Fruit fly (Drosophila melanogaster) whole organism, pupa: Measurements from ENCODE around the gene CG4998.
A peak's percentile ranks its signal among the peaks of the same experiment; 100 is the strongest.

Experiments used
- CG10348 ChIP-seq: fragments of 200-800 bp; sonication (Bioruptor generic); IDR thresholded peaks from 2 replicates; pipeline ENCODE4 v1.3.6; 2022; ENCODE audit warnings: missing biosample characterization, missing genetic modification characterization
- CG12605 ChIP-seq: fragments of 200-800 bp; sonication (Bioruptor generic); IDR thresholded peaks from 2 replicates; pipeline ENCODE4 v1.3.6; 2022; ENCODE audit warnings: missing biosample characterization, missing genetic modification characterization
- CG13204 ChIP-seq: fragments of 200-800 bp; sonication (Bioruptor generic); optimal IDR thresholded peaks from 2 replicates; lab custom pipeline; 2018; ENCODE audit warnings: missing biosample characterization, mild to moderate bottlenecking, missing genetic modification characterization, moderate library complexity
- CG14655 ChIP-seq: fragments of 200-800 bp; sonication (Bioruptor generic); optimal IDR thresholded peaks from 3 replicates; lab custom pipeline; 2017; ENCODE audit warnings: mild to moderate bottlenecking, missing biosample characterization, missing genetic modification reagents, missing genetic modification characterization
- CG15710 ChIP-seq: fragments of 200-800 bp; sonication (Bioruptor generic); optimal IDR thresholded peaks from 2 replicates; lab custom pipeline; 2018; ENCODE audit warnings: missing biosample characterization, mild to moderate bottlenecking, missing genetic modification characterization, moderate library complexity
- CG17806 ChIP-seq: fragments of 200-800 bp; sonication (Bioruptor generic); optimal IDR thresholded peaks from 2 replicates; lab custom pipeline; 2018; ENCODE audit warnings: missing biosample characterization, mild to moderate bottlenecking, missing genetic modification characterization, moderate library complexity
- CG32121 ChIP-seq: fragments of 200-800 bp; sonication (Bioruptor generic); IDR thresholded peaks from 2 replicates; pipeline ENCODE4 v1.3.6; 2022; ENCODE audit warnings: missing biosample characterization, missing genetic modification characterization
- CG34367 ChIP-seq: fragments of 200-800 bp; sonication (Bioruptor generic); optimal IDR thresholded peaks from 2 replicates; lab custom pipeline; 2018; ENCODE audit warnings: missing biosample characterization, mild to moderate bottlenecking, missing genetic modification characterization
- CG4496 ChIP-seq: fragments of 200-800 bp; sonication (Bioruptor generic); IDR thresholded peaks from 3 replicates; pipeline ENCODE4 v1.3.6; 2022; ENCODE audit warnings: missing biosample characterization, missing genetic modification characterization
- CG8159 ChIP-seq: fragments of 200-800 bp; sonication (Bioruptor generic); optimal IDR thresholded peaks from 3 replicates; lab custom pipeline; 2018; ENCODE audit warnings: missing biosample characterization, mild to moderate bottlenecking, missing genetic modification characterization, moderate library complexity
- CG8301 ChIP-seq: fragments of 200-800 bp; sonication (Bioruptor generic); optimal IDR thresholded peaks from 2 replicates; lab custom pipeline; 2018; ENCODE audit warnings: missing biosample characterization, mild to moderate bottlenecking, missing genetic modification characterization
- CG9948 ChIP-seq: fragments of 200-800 bp; sonication (Bioruptor generic); optimal IDR thresholded peaks from 2 replicates; lab custom pipeline; 2018; ENCODE audit warnings: missing biosample characterization, mild to moderate bottlenecking, missing genetic modification characterization, moderate library complexity
- D1 ChIP-seq: fragments of 200-800 bp; sonication (Bioruptor generic); optimal IDR thresholded peaks from 2 replicates; lab custom pipeline; 2018; ENCODE audit warnings: missing biosample characterization, mild to moderate bottlenecking, missing genetic modification characterization, moderate library complexity
- EcR ChIP-seq: fragments of 200-800 bp; sonication (Bioruptor generic); optimal IDR thresholded peaks from 3 replicates; lab custom pipeline; 2019; ENCODE audit warnings: missing biosample characterization, missing genetic modification characterization, mild to moderate bottlenecking, moderate library complexity, missing genetic modification reagents
- Ets98B ChIP-seq: fragments of 200-800 bp; sonication (Bioruptor generic); IDR thresholded peaks from 2 replicates; pipeline ENCODE4 v1.3.6; 2022; ENCODE audit warnings: missing biosample characterization, missing genetic modification characterization
- Pif1A ChIP-seq: fragments of 200-800 bp; sonication (Bioruptor generic); optimal IDR thresholded peaks from 3 replicates; lab custom pipeline; 2016; ENCODE audit warnings: missing biosample characterization, missing genetic modification characterization
- Pif1B ChIP-seq: fragments of 200-800 bp; sonication (Bioruptor generic); optimal IDR thresholded peaks from 3 replicates; lab custom pipeline; 2016; ENCODE audit warnings: missing biosample characterization, missing genetic modification characterization
- Snoo ChIP-seq: fragments of 200-800 bp; sonication (Bioruptor generic); optimal IDR thresholded peaks from 3 replicates; lab custom pipeline; 2017; ENCODE audit warnings: missing biosample characterization, mild to moderate bottlenecking, missing genetic modification characterization, inconsistent platforms
- fd96Ca ChIP-seq: fragments of 200-800 bp; sonication (Bioruptor generic); IDR thresholded peaks from 3 replicates; pipeline ENCODE4 v1.3.6; 2022; ENCODE audit warnings: missing biosample characterization, missing genetic modification characterization
- gl ChIP-seq: fragments of 200-800 bp; sonication (Bioruptor generic); optimal IDR thresholded peaks from 2 replicates; lab custom pipeline; 2018; ENCODE audit warnings: missing biosample characterization, mild to moderate bottlenecking, missing genetic modification characterization
- rn ChIP-seq: fragments of 200-800 bp; sonication (Bioruptor generic); IDR thresholded peaks from 2 replicates; pipeline ENCODE4 v1.3.6; 2022; ENCODE audit warnings: missing biosample characterization, missing genetic modification characterization

The CG4998 gene

dm6 chr3L:16377768-16378764 lies 39.3 kb downstream of the CG4998 start, which contains the start of gene roq:
Gene roq (minus strand): TSS chr3L:16378566.
- peak; percentile 16; the same call in 1 of the 2 replicates for TF ChIP-seq CG12605 (GFP tag; lab: Robert Waterston, UW)
- TF ChIP-seq CG14655, result no peak
- TF ChIP-seq gl (tag; lab: Kevin White, UChicago), result peak; percentile 11
- peak; percentile 29 for TF ChIP-seq EcR (GFP tag; lab: Kevin White, UChicago)

dm6 chr3L:16380770-16381169 lies 42.0 kb downstream of the CG4998 start:
- no peak for TF ChIP-seq Pif1B
- TF ChIP-seq CG8301 (tag; lab: Kevin White, UChicago), result peak; percentile 21
- no peak for TF ChIP-seq CG8159 (tag; lab: Kevin White, UChicago)

dm6 chr3L:16381184-16381797 lies 42.5 kb downstream of the CG4998 start, which contains the start of gene Agpat4:
Gene Agpat4 (minus strand): TSS chr3L:16381570.
- no peak for TF ChIP-seq CG8159 (tag; lab: Kevin White, UChicago)
- TF ChIP-seq Pif1B, result no peak
- TF ChIP-seq CG34367 (tag; lab: Kevin White, UChicago), result no peak
- TF ChIP-seq CG15710 (tag; lab: Kevin White, UChicago), result no peak
- TF ChIP-seq gl (tag; lab: Kevin White, UChicago), result no peak
- TF ChIP-seq CG13204 (GFP tag; lab: Kevin White, UChicago), result no peak
- TF ChIP-seq fd96Ca (GFP tag; lab: Robert Waterston, UW), result no peak
- no peak for TF ChIP-seq CG32121 (GFP tag; lab: Robert Waterston, UW)
- TF ChIP-seq CG12605 (GFP tag; lab: Robert Waterston, UW), result no peak
- TF ChIP-seq CG8301 (tag; lab: Kevin White, UChicago), result no peak
- no peak for TF ChIP-seq CG4496 (GFP tag; lab: Robert Waterston, UW)
- TF ChIP-seq Snoo (tag; lab: Kevin White, UChicago), result no peak
- TF ChIP-seq CG9948 (tag; lab: Kevin White, UChicago), result no peak
- TF ChIP-seq rn (GFP tag; lab: Robert Waterston, UW), result no peak

dm6 chr3L:16383056-16383455 lies 44.3 kb downstream of the CG4998 start:
- TF ChIP-seq gl (tag; lab: Kevin White, UChicago) (no peak), EcR (GFP tag; lab: Kevin White, UChicago) (no peak), CG12605 (GFP tag; lab: Robert Waterston, UW) (no peak), CG34367 (tag; lab: Kevin White, UChicago) (no peak), CG15710 (tag; lab: Kevin White, UChicago) (no peak), CG4496 (GFP tag; lab: Robert Waterston, UW) (no peak), Ets98B (no peak), D1 (tag; lab: Kevin White, UChicago) (no peak), CG9948 (tag; lab: Kevin White, UChicago) (no peak)

- TF ChIP-seq EcR (GFP tag; lab: Kevin White, UChicago) (no peak), Pif1B (no peak), CG12605 (GFP tag; lab: Robert Waterston, UW) (peak; percentile 37; the same call in 1 of the 2 replicates), CG4496 (GFP tag; lab: Robert Waterston, UW) (peak; percentile 41; the same call in 1 of the 3 replicates), gl (tag; lab: Kevin White, UChicago) (peak; percentile 18), Pif1A (GFP tag; lab: Kevin White, UChicago) (no peak), Ets98B (0 out of 2 replicates have a peak, but pooled peaks have one; percentile 32), CG13204 (GFP tag; lab: Kevin White, UChicago) (no peak), CG8159 (tag; lab: Kevin White, UChicago) (no peak), CG8301 (tag; lab: Kevin White, UChicago) (peak; percentile 12), CG34367 (tag; lab: Kevin White, UChicago) (no peak), CG14655 (no peak), fd96Ca (GFP tag; lab: Robert Waterston, UW) (peak; percentile 40; the same call in 1 of the 3 replicates)
Observed at dm6 chr3L:16384145-16384705, 45.4 kb downstream of the CG4998 start.

- no peak for TF ChIP-seq gl (tag; lab: Kevin White, UChicago)
- TF ChIP-seq CG15710 (tag; lab: Kevin White, UChicago), result no peak
- peak; percentile 43 for TF ChIP-seq Pif1A (GFP tag; lab: Kevin White, UChicago)
- no peak for TF ChIP-seq CG9948 (tag; lab: Kevin White, UChicago)
- no peak for TF ChIP-seq Snoo (tag; lab: Kevin White, UChicago)
- no peak for TF ChIP-seq CG8159 (tag; lab: Kevin White, UChicago)
- no peak for TF ChIP-seq D1 (tag; lab: Kevin White, UChicago)
- 0 out of 2 replicates have a peak, but pooled peaks have one; percentile 14 for TF ChIP-seq CG12605 (GFP tag; lab: Robert Waterston, UW)
- no peak for TF ChIP-seq CG10348 (GFP tag; lab: Robert Waterston, UW)
- TF ChIP-seq CG13204 (GFP tag; lab: Kevin White, UChicago), result no peak
- no peak for TF ChIP-seq rn (GFP tag; lab: Robert Waterston, UW)
- TF ChIP-seq CG32121 (GFP tag; lab: Robert Waterston, UW), result no peak
- TF ChIP-seq EcR (GFP tag; lab: Kevin White, UChicago), result peak; percentile 93
- TF ChIP-seq CG34367 (tag; lab: Kevin White, UChicago), result no peak
- no peak for TF ChIP-seq Pif1B
- TF ChIP-seq CG17806 (tag; lab: Kevin White, UChicago), result no peak
- TF ChIP-seq fd96Ca (GFP tag; lab: Robert Waterston, UW), result no peak; the same call in 2 of the 3 replicates
- 0 out of 3 replicates have a peak, but pooled peaks have one; percentile 52 for TF ChIP-seq CG4496 (GFP tag; lab: Robert Waterston, UW)
- TF ChIP-seq CG14655, result no peak
- TF ChIP-seq Ets98B, result no peak
- no peak for TF ChIP-seq CG8301 (tag; lab: Kevin White, UChicago)
Observed at dm6 chr3L:16385252-16385879, 46.6 kb downstream of the CG4998 start.
